Worm (Caenorhabditis elegans): ENCODE data around the gene R09D1.14.

R09D1.14 gene

DNA sequence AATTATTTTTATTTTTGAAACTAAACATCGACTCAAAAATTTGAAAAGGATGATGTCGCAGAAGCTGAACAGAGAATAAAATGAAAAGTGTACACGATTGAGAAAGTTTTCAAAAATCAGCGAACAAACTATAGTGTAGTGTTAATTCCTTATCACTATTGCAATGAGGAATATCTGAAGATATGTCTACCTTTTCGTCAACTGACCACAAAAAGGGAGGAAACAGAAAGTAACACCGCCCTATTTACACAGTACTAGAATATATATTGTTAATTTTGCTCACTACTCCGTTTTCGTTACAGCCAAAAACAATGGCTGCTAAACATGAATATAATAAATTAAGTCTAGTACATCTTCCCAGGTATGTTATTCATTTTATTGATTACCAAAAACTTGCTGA lies 11.4 kb downstream of the R09D1.14 start, which contains the start of gene chil-18:
Gene chil-18, plus strand, starts transcription at position 301 of the 400 bp plus-strand sequence.
- TF ChIP-seq jun-1 (tag; optimal IDR thresholded peaks at IDR 0.05) (no peak), ceh-28 (tag; optimal IDR thresholded peaks at IDR 0.05) (no peak), nhr-28 (tag; optimal IDR thresholded peaks at IDR 0.05) (no peak), nhr-67 (tag; optimal IDR thresholded peaks at IDR 0.05) (no peak), ama-1 (optimal IDR thresholded peaks at IDR 0.05) (no peak), lsy-12 (tag; optimal IDR thresholded peaks at IDR 0.05) (no peak), R02D3.7 (tag; optimal IDR thresholded peaks at IDR 0.05) (no peak), nhr-12 (tag; optimal IDR thresholded peaks at IDR 0.05) (no peak), fkh-10 (GFP tag; optimal IDR thresholded peaks at IDR 0.05) (no peak), skn-1 (tag; optimal IDR thresholded peaks at IDR 0.05) (no peak), ztf-4 (tag; optimal IDR thresholded peaks at IDR 0.05) (no peak), mdl-1 (tag; optimal IDR thresholded peaks at IDR 0.05) (no peak), hmg-11 (tag; optimal IDR thresholded peaks at IDR 0.05) (no peak), egl-27 (tag; optimal IDR thresholded peaks at IDR 0.05) (no peak), mml-1 (tag; optimal IDR thresholded peaks at IDR 0.05) (no peak), nhr-23 (tag; optimal IDR thresholded peaks at IDR 0.05) (no peak), eor-1 (tag; optimal IDR thresholded peaks at IDR 0.05) (no peak), ceh-82 (tag; optimal IDR thresholded peaks at IDR 0.05) (no peak), daf-12 (tag; optimal IDR thresholded peaks at IDR 0.05) (no peak)

DNA sequence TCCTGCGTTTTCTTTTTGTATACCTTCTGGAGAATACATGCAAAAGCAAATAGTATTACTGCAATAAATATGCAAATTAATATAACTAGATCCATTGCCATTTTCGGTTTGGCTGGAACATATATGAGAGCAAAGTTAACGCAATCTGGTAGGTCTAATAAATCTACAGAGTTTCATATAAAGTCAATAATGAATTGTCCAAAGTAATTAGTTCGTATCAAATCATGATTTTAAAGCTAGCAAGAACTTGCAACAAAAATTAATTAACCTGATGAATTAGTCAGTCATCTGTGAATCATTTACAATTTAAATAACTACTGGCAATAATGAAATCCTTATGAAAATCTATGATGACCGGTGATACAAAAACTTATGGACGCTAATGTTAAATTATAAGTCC lies 14.0 kb downstream of the R09D1.14 start, which contains the start of gene R09D1.13:
Gene R09D1.13, minus strand, starts transcription at position 101 of the 400 bp plus-strand sequence.
- TF ChIP-seq snpc-4 (tag; optimal IDR thresholded peaks at IDR 0.05) (no peak), tbx-2 (tag; optimal IDR thresholded peaks at IDR 0.05) (no peak), pha-4 (tag; optimal IDR thresholded peaks at IDR 0.05) (no peak), lin-15B (tag; optimal IDR thresholded peaks at IDR 0.05) (no peak), hmg-11 (tag; optimal IDR thresholded peaks at IDR 0.05) (no peak), nhr-237 (tag; optimal IDR thresholded peaks at IDR 0.05) (no peak), unc-39 (tag; optimal IDR thresholded peaks at IDR 0.05) (no peak), mdl-1 (tag; optimal IDR thresholded peaks at IDR 0.05) (no peak), ceh-9 (tag; optimal IDR thresholded peaks at IDR 0.05) (no peak), fkh-2 (tag; optimal IDR thresholded peaks at IDR 0.05) (no peak), ceh-28 (tag; optimal IDR thresholded peaks at IDR 0.05) (no peak), fkh-10 (GFP tag; optimal IDR thresholded peaks at IDR 0.05) (no peak), elt-3 (tag; optimal IDR thresholded peaks at IDR 0.05) (no peak), nfya-1 (tag; optimal IDR thresholded peaks at IDR 0.05; ENCODE audit: insufficient read depth) (no peak)

DNA sequence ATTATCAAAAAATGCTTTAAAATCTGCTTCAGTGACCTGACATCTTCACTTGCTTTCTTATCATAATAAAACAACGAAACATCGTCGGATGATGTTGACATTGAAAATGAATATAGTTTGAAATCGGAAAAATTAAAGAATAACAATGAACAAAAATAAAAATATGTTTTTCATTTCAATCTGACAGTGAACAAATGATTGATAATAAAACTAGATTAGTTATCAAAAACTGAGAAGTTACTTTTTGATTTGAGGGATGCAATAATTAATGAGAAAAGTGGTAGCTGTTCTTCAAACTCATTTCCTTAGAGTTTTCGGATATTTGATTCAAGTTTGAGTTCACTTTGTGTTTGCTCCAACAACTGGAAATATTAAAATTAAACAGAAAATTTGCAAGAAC lies 15.8 kb downstream of the R09D1.14 start, which contains the start of gene chil-15:
Gene chil-15, minus strand, starts transcription at position 101 of the 400 bp plus-strand sequence.
- TF ChIP-seq nfya-1 (tag; optimal IDR thresholded peaks at IDR 0.05; ENCODE audit: insufficient read depth) (no peak), nhr-25 (tag; optimal IDR thresholded peaks at IDR 0.05) (no peak), sea-2 (GFP tag; optimal IDR thresholded peaks at IDR 0.05) (no peak), egl-27 (tag; optimal IDR thresholded peaks at IDR 0.05) (no peak), ztf-11 (tag; optimal IDR thresholded peaks at IDR 0.05) (no peak), ama-1 (optimal IDR thresholded peaks at IDR 0.05) (no peak), elt-1 (tag; optimal IDR thresholded peaks at IDR 0.05) (no peak), egl-5 (tag; optimal IDR thresholded peaks at IDR 0.05) (no peak)

DNA sequence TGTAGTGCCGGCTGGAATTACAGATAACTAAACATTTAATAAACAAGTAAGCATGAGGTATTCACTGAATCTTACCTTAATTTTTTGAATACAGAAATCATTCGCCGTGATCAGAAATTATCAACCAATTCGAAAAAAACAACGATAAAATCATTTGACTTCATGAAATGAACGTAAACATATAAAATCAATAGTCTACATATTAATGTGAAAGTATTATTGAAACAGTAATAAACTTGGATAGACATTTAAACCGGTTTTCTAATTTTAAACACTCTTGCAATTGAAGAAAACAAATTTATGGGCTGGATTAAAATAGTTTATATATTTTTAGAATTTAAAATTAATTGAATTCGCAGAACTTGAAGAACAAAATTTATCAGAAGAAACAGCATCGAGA lies 17.5 kb downstream of the R09D1.14 start, which contains the start of gene chil-16:
Gene chil-16, minus strand, starts transcription at position 101 of the 400 bp plus-strand sequence.
- TF ChIP-seq lin-15B (tag; optimal IDR thresholded peaks at IDR 0.05) = no peak
- TF ChIP-seq mdl-1 (tag; optimal IDR thresholded peaks at IDR 0.05) = no peak
- no peak for TF ChIP-seq ztf-4 (tag; optimal IDR thresholded peaks at IDR 0.05)
- no peak for TF ChIP-seq nhr-12 (tag; optimal IDR thresholded peaks at IDR 0.05)
- TF ChIP-seq nhr-43 (tag; optimal IDR thresholded peaks at IDR 0.05; ENCODE audit: poor library complexity, severe bottlenecking) = no peak
- TF ChIP-seq pha-4 (tag; optimal IDR thresholded peaks at IDR 0.05) = no peak
- no peak for TF ChIP-seq egl-27 (tag; optimal IDR thresholded peaks at IDR 0.05)
- TF ChIP-seq nhr-28 (tag; optimal IDR thresholded peaks at IDR 0.05) = no peak
- no peak for TF ChIP-seq lin-39 (tag; optimal IDR thresholded peaks at IDR 0.05)
- no peak for TF ChIP-seq fos-1 (tag; optimal IDR thresholded peaks at IDR 0.05)
- TF ChIP-seq nhr-11 (tag; optimal IDR thresholded peaks at IDR 0.05) = no peak
- TF ChIP-seq egl-5 (tag; optimal IDR thresholded peaks at IDR 0.05) = no peak
- no peak for TF ChIP-seq R02D3.7 (tag; optimal IDR thresholded peaks at IDR 0.05)
- TF ChIP-seq nhr-237 (tag; optimal IDR thresholded peaks at IDR 0.05) = no peak
- no peak for TF ChIP-seq daf-12 (tag; optimal IDR thresholded peaks at IDR 0.05)
- TF ChIP-seq ama-1 (optimal IDR thresholded peaks at IDR 0.05) = no peak
